Fruit fly (Drosophila melanogaster): Measurements from ENCODE around the gene Fhos.
A peak's percentile ranks its signal among the peaks of the same experiment; 100 is the strongest.

- TF ChIP-seq CG33017 (tag; optimal IDR thresholded peaks at IDR 0.05) (peak; percentile 31), ovo (GFP tag; optimal IDR thresholded peaks at IDR 0.05) (no peak), Mnt (GFP tag; optimal IDR thresholded peaks at IDR 0.05) (no peak), CG14711 (tag; optimal IDR thresholded peaks at IDR 0.05) (no peak), cic (GFP tag; optimal IDR thresholded peaks at IDR 0.05) (no peak), toe (GFP tag; optimal IDR thresholded peaks at IDR 0.05) (no peak)
Measured at dm6 chr3L:8807113-8807651, 53.8 kb downstream of the Fhos start, which contains the start of the genes CG13312 and CG32024.
